Fruit fly (Drosophila melanogaster) whole organism, adult: Measurements from ENCODE around the gene CG32182.

Experiments used
- CG14711 ChIP-seq: fragments of 200-800 bp; sonication (Bioruptor generic); optimal IDR thresholded peaks from 2 replicates; lab custom pipeline; 2018; ENCODE audit warnings: missing biosample characterization, mild to moderate bottlenecking, missing genetic modification characterization, moderate library complexity
- CG1620 ChIP-seq: fragments of 200-800 bp; sonication (Bioruptor generic); optimal IDR thresholded peaks from 2 replicates; lab custom pipeline; 2016; ENCODE audit warnings: missing biosample characterization, missing genetic modification characterization
- CG5204 ChIP-seq: fragments of 200-800 bp; sonication (Bioruptor generic); optimal IDR thresholded peaks from 2 replicates; lab custom pipeline; 2016; ENCODE audit warnings: missing biosample characterization, missing genetic modification characterization
- Crg-1 ChIP-seq: fragments of 200-800 bp; sonication (Bioruptor generic); optimal IDR thresholded peaks from 2 replicates; lab custom pipeline; 2016; ENCODE audit warnings: missing biosample characterization, missing genetic modification characterization
- Hr96 ChIP-seq: fragments of 200-800 bp; sonication (Bioruptor generic); optimal IDR thresholded peaks from 2 replicates; lab custom pipeline; 2016; ENCODE audit warnings: missing biosample characterization, missing genetic modification characterization
- Mnt ChIP-seq: fragments of 200-800 bp; sonication (Bioruptor generic); optimal IDR thresholded peaks from 2 replicates; lab custom pipeline; 2016; ENCODE audit warnings: missing biosample characterization, mild to moderate bottlenecking, missing genetic modification characterization
- bab1 ChIP-seq: fragments of 200-800 bp; sonication (Bioruptor generic); optimal IDR thresholded peaks from 3 replicates; lab custom pipeline; 2019; ENCODE audit warnings: missing biosample characterization, mild to moderate bottlenecking, missing genetic modification characterization, moderate library complexity
- cic ChIP-seq: fragments of 200-800 bp; sonication (Bioruptor generic); optimal IDR thresholded peaks from 2 replicates; lab custom pipeline; 2017; ENCODE audit warnings: missing biosample characterization, mild to moderate bottlenecking, missing genetic modification characterization, moderate library complexity
- kay ChIP-seq: fragments of 200-800 bp; sonication (Bioruptor generic); peaks from one replicate; lab custom pipeline; 2016; ENCODE audit warnings: missing biosample characterization, missing genetic modification characterization, borderline replicate concordance
- ovo ChIP-seq: fragments of 200-800 bp; sonication (Bioruptor generic); optimal IDR thresholded peaks from 2 replicates; lab custom pipeline; 2016; ENCODE audit warnings: missing biosample characterization, missing genetic modification characterization
- tj ChIP-seq: fragments of 200-800 bp; sonication (Bioruptor generic); optimal IDR thresholded peaks from 3 replicates; lab custom pipeline; 2017; ENCODE audit warnings: missing biosample characterization, mild to moderate bottlenecking, missing genetic modification characterization, moderate library complexity
- toe ChIP-seq: fragments of 200-800 bp; sonication (Bioruptor generic); optimal IDR thresholded peaks from 2 replicates; lab custom pipeline; 2016; ENCODE audit warnings: missing biosample characterization, missing genetic modification characterization

- TF ChIP-seq CG5204 (GFP tag; lab: Kevin White, UChicago) (no peak), toe (GFP tag; lab: Kevin White, UChicago) (no peak), Mnt (GFP tag; lab: Kevin White, UChicago) (no peak), tj (GFP tag; lab: Kevin White, UChicago) (no peak), kay (GFP tag; lab: Kevin White, UChicago) (no peak), Crg-1 (GFP tag; lab: Kevin White, UChicago) (no peak), Hr96 (GFP tag; lab: Kevin White, UChicago) (no peak), bab1 (no peak), CG1620 (GFP tag; lab: Kevin White, UChicago) (no peak), cic (GFP tag; lab: Kevin White, UChicago) (no peak), CG14711 (no peak), ovo (GFP tag; lab: Kevin White, UChicago) (no peak)
Observed at dm6 chr3L:17746760-17747159, 11.2 kb upstream of the CG32182 start, which contains the start of gene CG6034.
